Fruit fly (Drosophila melanogaster) whole organism: ENCODE measurements around the gene CG13850.

Experiments used
- CG8478 ChIP-seq: fragments of >200 bp; optimal IDR thresholded peaks from 2 replicates; lab custom pipeline; 2018; ENCODE audit warnings: inconsistent platforms
- Dll ChIP-seq: fragments of >200 bp; optimal IDR thresholded peaks from 2 replicates; lab custom pipeline; 2017
- EcR ChIP-seq, 2 experiments: fragments of >200 bp; optimal IDR thresholded peaks; 2 replicates each; lab custom pipeline; 2017; ENCODE audit warnings: missing biosample characterization in 2 of 2, missing genetic modification characterization in 2 of 2, missing genetic modification reagents in 2 of 2
- pan ChIP-seq: fragments of >200 bp; optimal IDR thresholded peaks from 2 replicates; lab custom pipeline; 2017
- psq ChIP-seq: fragments of >200 bp; optimal IDR thresholded peaks from 2 replicates; lab custom pipeline; 2017
- usp ChIP-seq: fragments of >200 bp; optimal IDR thresholded peaks from 2 replicates; lab custom pipeline; 2017; ENCODE audit warnings: missing biosample characterization, missing genetic modification characterization, mixed read lengths

Gene CG13850

dm6 chr3R:22362218-22362907, 48.4 kb downstream of the CG13850 start, which contains the start of the genes JMJD6, CG7071 and Muted:
Gene JMJD6, minus strand, starts transcription at chr3R:22362371.
Gene CG7071, plus strand, starts transcription at chr3R:22362620.
Gene Muted, plus strand, starts transcription at chr3R:22362620.
- TF ChIP-seq CG8478 (lab: Kevin White, UChicago) = no peak
- TF ChIP-seq EcR (GFP tag; optimal IDR thresholded peaks at IDR 0.05; lab: Kevin White, UChicago) = no peak
- TF ChIP-seq usp (GFP tag; lab: Kevin White, UChicago) = no peak
- TF ChIP-seq pan = no peak
- no peak for TF ChIP-seq psq (lab: Kevin White, UChicago)
- TF ChIP-seq Dll (lab: Kevin White, UChicago) = no peak

- no peak for TF ChIP-seq CG8478 (lab: Kevin White, UChicago)
- TF ChIP-seq usp (GFP tag; lab: Kevin White, UChicago) = no peak
- TF ChIP-seq EcR (GFP tag; optimal IDR thresholded peaks at IDR 0.05; lab: Kevin White, UChicago) = no peak
- TF ChIP-seq psq (lab: Kevin White, UChicago) = no peak
- no peak for TF ChIP-seq pan
- no peak for TF ChIP-seq Dll (lab: Kevin White, UChicago)
Observed at dm6 chr3R:22358810-22359209, 51.9 kb downstream of the CG13850 start.
